Worm (Caenorhabditis elegans) whole organism, L2 larva: ENCODE data around the gene srh-298.

Experiments used
- ama-1 ChIP-seq: fragments of 150-350 bp; optimal IDR thresholded peaks from 2 replicates; lab custom pipeline; 2018; ENCODE audit warnings: inconsistent platforms
- lsy-2 ChIP-seq, 2 experiments: fragments of 150-350 bp in 1 of 2; sonication (generic microtip) in 1 of 2; optimal IDR thresholded peaks; 2 replicates each; lab custom pipeline; 2014 to 2017; ENCODE audit warnings: missing biosample characterization in 2 of 2, missing genetic modification characterization in 2 of 2
- nhr-129 ChIP-seq: fragments of 150-350 bp; optimal IDR thresholded peaks from 2 replicates; lab custom pipeline; 2014; ENCODE audit warnings: missing biosample characterization, missing genetic modification characterization
- nhr-23 ChIP-seq: fragments of 150-350 bp; optimal IDR thresholded peaks from 2 replicates; lab custom pipeline; 2014; ENCODE audit warnings: missing biosample characterization, missing genetic modification reagents, missing genetic modification characterization
- nhr-237 ChIP-seq: fragments of 150-350 bp; optimal IDR thresholded peaks from 2 replicates; lab custom pipeline; 2014; ENCODE audit warnings: missing biosample characterization, missing genetic modification characterization
- snpc-4 ChIP-seq: fragments of 150-350 bp; optimal IDR thresholded peaks from 2 replicates; lab custom pipeline; 2014; ENCODE audit warnings: missing biosample characterization, missing genetic modification characterization
- ztf-4 ChIP-seq: fragments of 150-350 bp; optimal IDR thresholded peaks from 2 replicates; lab custom pipeline; 2014; ENCODE audit warnings: missing biosample characterization, missing genetic modification characterization

ce11 chrV:17870569-17870968, 51.9 kb downstream of the srh-298 start, which contains the start of gene csn-1:
- TF ChIP-seq nhr-23 (tag; lab: Kevin White, UChicago) (no peak), nhr-129 (tag; lab: Kevin White, UChicago) (no peak), ama-1 (lab: Kevin White, UChicago) (no peak), snpc-4 (tag; lab: Kevin White, UChicago) (no peak), ztf-4 (tag; lab: Kevin White, UChicago) (no peak), nhr-237 (tag; lab: Kevin White, UChicago) (no peak), lsy-2 (tag; optimal IDR thresholded peaks at IDR 0.05; lab: Kevin White, UChicago) (no peak)
